Worm (Caenorhabditis elegans) whole organism, young adult: ENCODE results near the gene F53F4.7.
A peak's percentile ranks its signal among the peaks of the same experiment; 100 is the strongest.

Source experiments
- B0019.2 ChIP-seq: fragments of 200-800 bp; sonication (Bioruptor generic); conservative IDR thresholded peaks from 2 replicates; pipeline ENCODE4 v1.3.6; 2022; ENCODE audit warnings: missing genetic modification reagents, missing genetic modification characterization, missing compliant biosample characterization
- C06A6.2 ChIP-seq: fragments of 200-800 bp; sonication (Bioruptor generic); conservative IDR thresholded peaks from 2 replicates; pipeline ENCODE4 v1.3.6; 2022; ENCODE audit warnings: missing genetic modification characterization, missing compliant biosample characterization
- C17E4.6 ChIP-seq: fragments of 200-800 bp; sonication (Bioruptor generic); IDR thresholded peaks from 2 replicates; pipeline ENCODE4 v1.3.6; 2022; ENCODE audit warnings: missing genetic modification reagents, missing genetic modification characterization, missing compliant biosample characterization
- F39B2.1 ChIP-seq: fragments of 200-800 bp; sonication (Bioruptor generic); IDR thresholded peaks from 2 replicates; pipeline ENCODE4 v1.3.6; 2022; ENCODE audit warnings: missing genetic modification reagents, missing genetic modification characterization, missing compliant biosample characterization
- K11D2.4 ChIP-seq: fragments of 200-800 bp; sonication (Bioruptor generic); IDR thresholded peaks from 2 replicates; pipeline ENCODE4 v1.3.6; 2022; ENCODE audit warnings: missing genetic modification reagents, missing genetic modification characterization, missing compliant biosample characterization
- Y53G8AR.9 ChIP-seq: fragments of 200-800 bp; sonication (Bioruptor generic); conservative IDR thresholded peaks from 2 replicates; pipeline ENCODE4 v1.3.6; 2022; ENCODE audit warnings: missing genetic modification reagents, missing genetic modification characterization, missing compliant biosample characterization
- Y95B8A.8 ChIP-seq: fragments of 200-800 bp; sonication (Bioruptor generic); IDR thresholded peaks from 2 replicates; pipeline ENCODE4 v1.3.6; 2022; ENCODE audit warnings: missing genetic modification reagents, missing genetic modification characterization, missing compliant biosample characterization
- ZK185.1 ChIP-seq: sonication (generic microtip); optimal IDR thresholded peaks from 2 replicates; lab custom pipeline; 2016; ENCODE audit warnings: mild to moderate bottlenecking, missing genetic modification characterization, missing compliant biosample characterization; ENCODE audit not compliant: poor library complexity, severe bottlenecking
- akir-1 ChIP-seq: fragments of 200-800 bp; sonication (Bioruptor generic); optimal IDR thresholded peaks from 2 replicates; lab custom pipeline; 2018; ENCODE audit warnings: mild to moderate bottlenecking, missing genetic modification characterization, moderate library complexity, missing compliant biosample characterization
- atf-7 ChIP-seq: sonication (generic microtip); optimal IDR thresholded peaks from 2 replicates; lab custom pipeline; 2017; ENCODE audit warnings: mild to moderate bottlenecking, missing genetic modification characterization, missing compliant biosample characterization
- attf-3 ChIP-seq: fragments of 200-800 bp; sonication (Bioruptor generic); conservative IDR thresholded peaks from 2 replicates; pipeline ENCODE4 v1.3.6; 2022; ENCODE audit warnings: missing genetic modification reagents, missing genetic modification characterization, missing compliant biosample characterization
- attf-5 ChIP-seq: fragments of 200-800 bp; sonication (Bioruptor generic); optimal IDR thresholded peaks from 2 replicates; lab custom pipeline; 2018; ENCODE audit warnings: mild to moderate bottlenecking, missing genetic modification characterization, missing compliant biosample characterization
- attf-6 ChIP-seq: fragments of 200-800 bp; sonication (Bioruptor generic); IDR thresholded peaks from 2 replicates; pipeline ENCODE4 v1.3.6; 2022; ENCODE audit warnings: missing genetic modification reagents, missing genetic modification characterization, missing compliant biosample characterization
- cebp-2 ChIP-seq: fragments of 200-800 bp; sonication (Bioruptor generic); IDR thresholded peaks from 2 replicates; pipeline ENCODE4 v1.3.6; 2022; ENCODE audit warnings: missing genetic modification characterization, missing compliant biosample characterization
- ceh-27 ChIP-seq: fragments of 200-800 bp; sonication (Bioruptor generic); optimal IDR thresholded peaks from 2 replicates; lab custom pipeline; 2018; ENCODE audit warnings: mild to moderate bottlenecking, missing genetic modification characterization, moderate library complexity, missing compliant biosample characterization
- ceh-40 ChIP-seq: fragments of 200-800 bp; sonication (Bioruptor generic); IDR thresholded peaks from 2 replicates; pipeline ENCODE4 v1.3.6; 2022; ENCODE audit warnings: missing genetic modification characterization, missing compliant biosample characterization
- chd-7 ChIP-seq: sonication (generic microtip); optimal IDR thresholded peaks from 2 replicates; lab custom pipeline; 2016; ENCODE audit warnings: mild to moderate bottlenecking, missing genetic modification characterization, moderate library complexity, missing compliant biosample characterization
- dox-1 ChIP-seq: fragments of 200-800 bp; sonication (Bioruptor generic); IDR thresholded peaks from 2 replicates; pipeline ENCODE4 v1.3.6; 2022; ENCODE audit warnings: missing genetic modification reagents, missing genetic modification characterization, missing compliant biosample characterization
- egl-44 ChIP-seq: fragments of 200-800 bp; sonication (Bioruptor generic); IDR thresholded peaks from 2 replicates; pipeline ENCODE4 v1.3.6; 2022; ENCODE audit warnings: missing genetic modification reagents, missing genetic modification characterization, missing compliant biosample characterization
- egrh-3 ChIP-seq: fragments of 200-800 bp; sonication (Bioruptor generic); IDR thresholded peaks from 2 replicates; pipeline ENCODE4 v1.3.6; 2022; ENCODE audit warnings: missing genetic modification reagents, missing genetic modification characterization, missing compliant biosample characterization
- ets-4 ChIP-seq: fragments of 200-800 bp; sonication (Bioruptor generic); optimal IDR thresholded peaks from 2 replicates; lab custom pipeline; 2018; ENCODE audit warnings: mild to moderate bottlenecking, missing genetic modification characterization, missing compliant biosample characterization
- gei-17 ChIP-seq: fragments of 200-800 bp; sonication (Bioruptor generic); optimal IDR thresholded peaks from 2 replicates; lab custom pipeline; 2018; ENCODE audit warnings: mild to moderate bottlenecking, missing genetic modification characterization, missing compliant biosample characterization
- hlh-26 ChIP-seq: fragments of 200-800 bp; sonication (Bioruptor generic); conservative IDR thresholded peaks from 2 replicates; pipeline ENCODE4 v1.3.6; 2022; ENCODE audit warnings: missing genetic modification reagents, missing genetic modification characterization, missing compliant biosample characterization
- let-526 ChIP-seq: fragments of 200-800 bp; sonication (Bioruptor generic); IDR thresholded peaks from 2 replicates; pipeline ENCODE4 v1.3.6; 2022; ENCODE audit warnings: missing genetic modification reagents, missing genetic modification characterization, missing compliant biosample characterization
- let-607 ChIP-seq, 2 experiments: fragments of 200-800 bp in 1 of 2; sonication (Bioruptor generic) in 1 of 2; sonication (generic microtip) in 1 of 2; optimal IDR thresholded peaks; 2 replicates each; lab custom pipeline; 2016 to 2018; ENCODE audit warnings: mild to moderate bottlenecking in 2 of 2, missing compliant biosample characterization in 2 of 2, missing genetic modification characterization in 2 of 2, moderate library complexity in 2 of 2, missing genotype in 1 of 2
- lin-35 ChIP-seq, 3 experiments: fragments of 150-350 bp in 2 of 3; sonication (generic microtip) in 1 of 3; optimal IDR thresholded peaks; 2 replicates each; lab custom pipeline; 2014 to 2018; ENCODE audit warnings: missing biosample characterization in 3 of 3, missing genetic modification characterization in 3 of 3, missing genetic modification reagents in 3 of 3
- lir-1 ChIP-seq: fragments of 200-800 bp; sonication (Bioruptor generic); conservative IDR thresholded peaks from 2 replicates; pipeline ENCODE4 v1.3.6; 2022; ENCODE audit warnings: missing genetic modification reagents, missing genetic modification characterization, missing compliant biosample characterization
- lsl-1 ChIP-seq: fragments of 200-800 bp; sonication (Bioruptor generic); optimal IDR thresholded peaks from 2 replicates; lab custom pipeline; 2018; ENCODE audit warnings: mild to moderate bottlenecking, missing genetic modification characterization, moderate library complexity, missing compliant biosample characterization
- lsy-27 ChIP-seq: sonication (generic microtip); optimal IDR thresholded peaks from 2 replicates; lab custom pipeline; 2017; ENCODE audit warnings: missing genetic modification characterization, mild to moderate bottlenecking, missing compliant biosample characterization, antibody characterized with exemption, missing genotype, borderline replicate concordance; ENCODE audit not compliant: insufficient read depth
- madf-3 ChIP-seq: fragments of 200-800 bp; sonication (Bioruptor generic); IDR thresholded peaks from 2 replicates; pipeline ENCODE4 v1.3.6; 2022; ENCODE audit warnings: missing genetic modification reagents, missing genetic modification characterization, missing compliant biosample characterization
- mcd-1 ChIP-seq: fragments of 200-800 bp; sonication (Bioruptor generic); IDR thresholded peaks from 2 replicates; pipeline ENCODE4 v1.3.6; 2022; ENCODE audit warnings: missing genetic modification reagents, missing genetic modification characterization, missing compliant biosample characterization
- nhr-90 ChIP-seq: sonication (generic microtip); optimal IDR thresholded peaks from 2 replicates; lab custom pipeline; 2016; ENCODE audit warnings: missing genotype, mild to moderate bottlenecking, missing genetic modification characterization, missing compliant biosample characterization
- rcor-1 ChIP-seq: fragments of 200-800 bp; sonication (Bioruptor generic); IDR thresholded peaks from 2 replicates; pipeline ENCODE4 v1.3.6; 2022; ENCODE audit warnings: missing genetic modification reagents, missing genetic modification characterization, missing compliant biosample characterization
- rpc-1 ChIP-seq, 2 experiments: fragments of 150-350 bp in 1 of 2; sonication (generic microtip) in 1 of 2; optimal IDR thresholded peaks; 2 replicates each; lab custom pipeline; 2014 to 2018; ENCODE audit warnings: missing biosample characterization in 1 of 2, missing genetic modification characterization in 1 of 2, missing genetic modification reagents in 1 of 2, missing genotype in 1 of 2
- sea-2 ChIP-seq: fragments of 200-800 bp; sonication (Bioruptor generic); IDR thresholded peaks from 2 replicates; pipeline ENCODE4 v1.3.6; 2022; ENCODE audit warnings: missing genetic modification characterization, missing compliant biosample characterization
- snpc-1.1 ChIP-seq: sonication (generic microtip); optimal IDR thresholded peaks from 2 replicates; lab custom pipeline; 2017; ENCODE audit warnings: missing genetic modification characterization, mild to moderate bottlenecking, missing compliant biosample characterization, antibody characterized with exemption, moderate library complexity, missing genotype, missing genetic modification reagents; ENCODE audit not compliant: insufficient read depth
- snpc-4 ChIP-seq, 5 experiments: fragments of 150-350 bp in 1 of 5; sonication (generic microtip) in 4 of 5; optimal IDR thresholded peaks; 2 replicates each; lab custom pipeline; 2014 to 2018; ENCODE audit warnings: missing genetic modification characterization in 5 of 5, missing biosample characterization in 3 of 5, antibody characterized with exemption in 2 of 5, mild to moderate bottlenecking in 2 of 5, missing compliant biosample characterization in 2 of 5, missing genotype in 2 of 5, moderate library complexity in 2 of 5, missing genetic modification reagents in 1 of 5
- somi-1 ChIP-seq: fragments of 200-800 bp; sonication (Bioruptor generic); optimal IDR thresholded peaks from 2 replicates; lab custom pipeline; 2018; ENCODE audit warnings: mild to moderate bottlenecking, missing genetic modification characterization, missing compliant biosample characterization
- sptf-2 ChIP-seq: fragments of 200-800 bp; sonication (Bioruptor generic); optimal IDR thresholded peaks from 2 replicates; lab custom pipeline; 2018; ENCODE audit warnings: mild to moderate bottlenecking, missing genetic modification characterization, missing compliant biosample characterization
- tbp1 ChIP-seq: fragments of 200-800 bp; sonication (Bioruptor generic); optimal IDR thresholded peaks from 2 replicates; lab custom pipeline; 2018; ENCODE audit warnings: mild to moderate bottlenecking, missing genetic modification characterization, missing compliant biosample characterization
- tlf-1 ChIP-seq: fragments of 200-800 bp; sonication (Bioruptor generic); optimal IDR thresholded peaks from 2 replicates; lab custom pipeline; 2018; ENCODE audit warnings: mild to moderate bottlenecking, missing genetic modification characterization, missing compliant biosample characterization
- zfh-2 ChIP-seq: fragments of 200-800 bp; sonication (Bioruptor generic); conservative IDR thresholded peaks from 2 replicates; pipeline ENCODE4 v1.3.6; 2022; ENCODE audit warnings: missing genetic modification reagents, missing genetic modification characterization, missing compliant biosample characterization
- zim-3 ChIP-seq: sonication (generic microtip); optimal IDR thresholded peaks from 2 replicates; lab custom pipeline; 2017; ENCODE audit warnings: mild to moderate bottlenecking, missing genetic modification characterization, moderate library complexity, missing compliant biosample characterization
- ztf-18 ChIP-seq: sonication (generic microtip); optimal IDR thresholded peaks from 2 replicates; lab custom pipeline; 2016; ENCODE audit warnings: missing genotype, mild to moderate bottlenecking, missing genetic modification characterization, missing compliant biosample characterization
- ztf-22 ChIP-seq: fragments of 200-800 bp; sonication (Bioruptor generic); optimal IDR thresholded peaks from 2 replicates; lab custom pipeline; 2018; ENCODE audit warnings: mild to moderate bottlenecking, missing genetic modification characterization, moderate library complexity, missing compliant biosample characterization
- ztf-26 ChIP-seq: sonication (generic microtip); optimal IDR thresholded peaks from 2 replicates; lab custom pipeline; 2017; ENCODE audit warnings: missing genetic modification characterization, missing compliant biosample characterization

F53F4.7 gene

ce11 chrV:13565197-13565596, 48.6 kb downstream of the F53F4.7 start:
- peak; percentile 56 for TF ChIP-seq ztf-18 (tag; lab: Kevin White, UChicago)
- TF ChIP-seq snpc-4 (GFP tag; optimal IDR thresholded peaks at IDR 0.05; lab: Kevin White, UChicago) = peak; percentile 19
- TF ChIP-seq snpc-4 (tag; optimal IDR thresholded peaks at IDR 0.05; lab: Kevin White, UChicago) = peak in 2 of 4 experiments; percentile 70 to 71
- TF ChIP-seq chd-7 (tag; lab: Kevin White, UChicago) = peak; percentile 81
- no peak for TF ChIP-seq snpc-1.1 (tag; lab: Kevin White, UChicago)
- peak; percentile 85 for TF ChIP-seq egl-44 (GFP tag; lab: Robert Waterston, UW)
- TF ChIP-seq ztf-26 = peak; percentile 67
- TF ChIP-seq ets-4 (GFP tag; lab: Kevin White, UChicago) = peak; percentile 68
- TF ChIP-seq lir-1 (GFP tag; lab: Robert Waterston, UW) = peak; percentile 57; the same call in 1 of the 2 replicates
- TF ChIP-seq zfh-2 = no peak; the same call in 1 of the 2 replicates
- TF ChIP-seq mcd-1 = peak; percentile 96
- peak; percentile 56 for TF ChIP-seq nhr-90 (tag; lab: Kevin White, UChicago)
- TF ChIP-seq atf-7 = peak; percentile 85
- TF ChIP-seq Y53G8AR.9 (GFP tag; lab: Robert Waterston, UW) = peak; percentile 61; the same call in 1 of the 2 replicates
- no peak for TF ChIP-seq cebp-2 (GFP tag; lab: Robert Waterston, UW)
- TF ChIP-seq lin-35 (GFP tag; optimal IDR thresholded peaks at IDR 0.05; lab: Kevin White, UChicago) = peak in 1 of 3 experiments; percentile 35
- peak; percentile 82 for TF ChIP-seq somi-1 (GFP tag; lab: Kevin White, UChicago)
- TF ChIP-seq egrh-3 (GFP tag; lab: Robert Waterston, UW) = 0 out of 2 replicates have a peak, but pooled peaks have one; percentile 10
- TF ChIP-seq sea-2 (GFP tag; lab: Robert Waterston, UW) = no peak
- no peak for TF ChIP-seq lsy-27
- TF ChIP-seq hlh-26 (GFP tag; lab: Robert Waterston, UW) = no peak
- TF ChIP-seq akir-1 (GFP tag; lab: Kevin White, UChicago) = no peak
- peak in 1 of 2 experiments; percentile 83 for TF ChIP-seq let-607 (tag; optimal IDR thresholded peaks at IDR 0.05; lab: Kevin White, UChicago)
- TF ChIP-seq tbp1 = peak; percentile 68
- peak; percentile 88 for TF ChIP-seq ceh-27 (GFP tag; lab: Kevin White, UChicago)
- peak; percentile 92 for TF ChIP-seq attf-5 (GFP tag; lab: Kevin White, UChicago)
- 0 out of 2 replicates have a peak, but pooled peaks have one; percentile 36 for TF ChIP-seq attf-3 (GFP tag; lab: Robert Waterston, UW)
- no peak for TF ChIP-seq ceh-40 (GFP tag; lab: Robert Waterston, UW)
- TF ChIP-seq dox-1 (GFP tag; lab: Robert Waterston, UW) = peak; percentile 83
- TF ChIP-seq attf-6 = no peak
- TF ChIP-seq Y95B8A.8 (GFP tag; lab: Robert Waterston, UW) = peak; percentile 38; the same call in 1 of the 2 replicates
- TF ChIP-seq F39B2.1 (GFP tag; lab: Robert Waterston, UW) = no peak
- peak; percentile 65; the same call in 1 of the 2 replicates for TF ChIP-seq K11D2.4
- no peak for TF ChIP-seq C17E4.6 (GFP tag; lab: Robert Waterston, UW)
- no peak for TF ChIP-seq sptf-2 (GFP tag; lab: Kevin White, UChicago)
- TF ChIP-seq tlf-1 (GFP tag; lab: Kevin White, UChicago) = peak; percentile 63
- TF ChIP-seq lsl-1 (GFP tag; lab: Kevin White, UChicago) = peak; percentile 29
- TF ChIP-seq madf-3 (GFP tag; lab: Robert Waterston, UW) = 0 out of 2 replicates have a peak, but pooled peaks have one; percentile 68
- peak; percentile 70 for TF ChIP-seq ZK185.1
- TF ChIP-seq ztf-22 (GFP tag; lab: Kevin White, UChicago) = peak; percentile 5
- no peak for TF ChIP-seq zim-3 (tag; lab: Kevin White, UChicago)
- TF ChIP-seq let-526 (GFP tag; lab: Robert Waterston, UW) = peak; percentile 71
- TF ChIP-seq C06A6.2 (GFP tag; lab: Robert Waterston, UW) = peak; percentile 81
- no peak for TF ChIP-seq rpc-1 (optimal IDR thresholded peaks at IDR 0.05; lab: Kevin White, UChicago)
- no peak for TF ChIP-seq rpc-1 (tag; optimal IDR thresholded peaks at IDR 0.05; lab: Kevin White, UChicago)
- TF ChIP-seq gei-17 = peak; percentile 34
- peak; percentile 86 for TF ChIP-seq rcor-1
- no peak for TF ChIP-seq B0019.2
